Worm (Caenorhabditis elegans) whole organism, young adult: ENCODE data around the gene Y4C6B.3.
A peak's percentile ranks its signal among the peaks of the same experiment; 100 is the strongest.

ENCODE experiments used
- B0336.3 ChIP-seq: fragments of 200-800 bp; sonication (Bioruptor generic); IDR thresholded peaks from 2 replicates; pipeline ENCODE4 v1.3.6; 2022; ENCODE audit warnings: missing genetic modification characterization, missing compliant biosample characterization
- F22D6.2 ChIP-seq: sonication (generic microtip); optimal IDR thresholded peaks from 2 replicates; lab custom pipeline; 2016; ENCODE audit warnings: mild to moderate bottlenecking, missing genetic modification characterization, missing compliant biosample characterization
- F49E8.2 ChIP-seq: sonication (generic microtip); optimal IDR thresholded peaks from 3 replicates; lab custom pipeline; 2017; ENCODE audit warnings: missing genetic modification characterization, mild to moderate bottlenecking, missing compliant biosample characterization, antibody characterized with exemption, moderate library complexity; ENCODE audit not compliant: insufficient read depth
- F52B5.7 ChIP-seq: sonication (generic microtip); optimal IDR thresholded peaks from 2 replicates; lab custom pipeline; 2016; ENCODE audit warnings: mild to moderate bottlenecking, missing genetic modification characterization, missing compliant biosample characterization
- K12H6.12 ChIP-seq: fragments of 200-800 bp; sonication (Bioruptor generic); optimal IDR thresholded peaks from 2 replicates; lab custom pipeline; 2018; ENCODE audit warnings: mild to moderate bottlenecking, missing genetic modification characterization, missing compliant biosample characterization
- Y53F4B.3 ChIP-seq: fragments of 200-800 bp; sonication (Bioruptor generic); IDR thresholded peaks from 2 replicates; pipeline ENCODE4 v1.3.6; 2022; ENCODE audit warnings: missing genetic modification reagents, missing genetic modification characterization, missing compliant biosample characterization
- ZK185.1 ChIP-seq: sonication (generic microtip); optimal IDR thresholded peaks from 2 replicates; lab custom pipeline; 2016; ENCODE audit warnings: mild to moderate bottlenecking, missing genetic modification characterization, missing compliant biosample characterization; ENCODE audit not compliant: poor library complexity, severe bottlenecking
- ama-1 ChIP-seq, 3 experiments: fragments of 150-350 bp in 1 of 3; sonication (generic microtip) in 2 of 3; optimal IDR thresholded peaks; 2 replicates each; lab custom pipeline; 2014 to 2018; ENCODE audit warnings: missing biosample characterization in 2 of 3, missing genetic modification characterization in 2 of 3, missing genetic modification reagents in 2 of 3
- aptf-3 ChIP-seq: fragments of 200-800 bp; sonication (Bioruptor generic); IDR thresholded peaks from 2 replicates; pipeline ENCODE4 v1.3.6; 2022; ENCODE audit warnings: missing genetic modification characterization, missing compliant biosample characterization
- atf-7 ChIP-seq: sonication (generic microtip); optimal IDR thresholded peaks from 2 replicates; lab custom pipeline; 2017; ENCODE audit warnings: mild to moderate bottlenecking, missing genetic modification characterization, missing compliant biosample characterization
- ccch-3 ChIP-seq: fragments of 200-800 bp; sonication (Bioruptor generic); optimal IDR thresholded peaks from 2 replicates; lab custom pipeline; 2018; ENCODE audit warnings: mild to moderate bottlenecking, missing genetic modification characterization, missing compliant biosample characterization
- ceh-100 ChIP-seq: fragments of 200-800 bp; sonication (Bioruptor generic); IDR thresholded peaks from 2 replicates; pipeline ENCODE4 v1.3.6; 2022; ENCODE audit warnings: missing genetic modification reagents, missing genetic modification characterization, missing compliant biosample characterization
- ceh-27 ChIP-seq: fragments of 200-800 bp; sonication (Bioruptor generic); optimal IDR thresholded peaks from 2 replicates; lab custom pipeline; 2018; ENCODE audit warnings: mild to moderate bottlenecking, missing genetic modification characterization, moderate library complexity, missing compliant biosample characterization
- ceh-91 ChIP-seq: fragments of 200-800 bp; sonication (Bioruptor generic); IDR thresholded peaks from 2 replicates; pipeline ENCODE4 v1.3.6; 2022; ENCODE audit warnings: missing genetic modification reagents, missing genetic modification characterization, missing compliant biosample characterization
- dox-1 ChIP-seq: fragments of 200-800 bp; sonication (Bioruptor generic); IDR thresholded peaks from 2 replicates; pipeline ENCODE4 v1.3.6; 2022; ENCODE audit warnings: missing genetic modification reagents, missing genetic modification characterization, missing compliant biosample characterization
- efl-1 ChIP-seq: fragments of 150-350 bp; optimal IDR thresholded peaks from 2 replicates; lab custom pipeline; 2014; ENCODE audit warnings: missing biosample characterization, missing genetic modification reagents, missing genetic modification characterization
- ekl-4 ChIP-seq: fragments of 200-800 bp; sonication (Bioruptor generic); IDR thresholded peaks from 2 replicates; pipeline ENCODE4 v1.3.6; 2022; ENCODE audit warnings: missing genetic modification reagents, missing genetic modification characterization, missing compliant biosample characterization
- gei-17 ChIP-seq: fragments of 200-800 bp; sonication (Bioruptor generic); optimal IDR thresholded peaks from 2 replicates; lab custom pipeline; 2018; ENCODE audit warnings: mild to moderate bottlenecking, missing genetic modification characterization, missing compliant biosample characterization
- hmg-20 ChIP-seq: fragments of 200-800 bp; sonication (Bioruptor generic); IDR thresholded peaks from 2 replicates; pipeline ENCODE4 v1.3.6; 2022; ENCODE audit warnings: missing genetic modification reagents, missing genetic modification characterization, missing compliant biosample characterization
- lin-35 ChIP-seq, 3 experiments: fragments of 150-350 bp in 2 of 3; sonication (generic microtip) in 1 of 3; optimal IDR thresholded peaks; 2 replicates each; lab custom pipeline; 2014 to 2018; ENCODE audit warnings: missing biosample characterization in 3 of 3, missing genetic modification characterization in 3 of 3, missing genetic modification reagents in 3 of 3
- lin-54 ChIP-seq: fragments of 200-800 bp; sonication (Bioruptor generic); optimal IDR thresholded peaks from 2 replicates; lab custom pipeline; 2018; ENCODE audit warnings: mild to moderate bottlenecking, missing genetic modification characterization, missing compliant biosample characterization
- lsl-1 ChIP-seq: fragments of 200-800 bp; sonication (Bioruptor generic); optimal IDR thresholded peaks from 2 replicates; lab custom pipeline; 2018; ENCODE audit warnings: mild to moderate bottlenecking, missing genetic modification characterization, moderate library complexity, missing compliant biosample characterization
- madf-10 ChIP-seq: sonication (generic microtip); optimal IDR thresholded peaks from 2 replicates; lab custom pipeline; 2016; ENCODE audit warnings: mild to moderate bottlenecking, missing genetic modification characterization, missing compliant biosample characterization
- mcd-1 ChIP-seq: fragments of 200-800 bp; sonication (Bioruptor generic); IDR thresholded peaks from 2 replicates; pipeline ENCODE4 v1.3.6; 2022; ENCODE audit warnings: missing genetic modification reagents, missing genetic modification characterization, missing compliant biosample characterization
- nfyb-1 ChIP-seq: fragments of 200-800 bp; sonication (Bioruptor generic); IDR thresholded peaks from 2 replicates; pipeline ENCODE4 v1.3.6; 2022; ENCODE audit warnings: missing genetic modification reagents, missing genetic modification characterization, missing compliant biosample characterization
- nhr-120 ChIP-seq: fragments of 200-800 bp; sonication (Bioruptor generic); IDR thresholded peaks from 2 replicates; pipeline ENCODE4 v1.3.6; 2022; ENCODE audit warnings: missing genetic modification characterization, missing compliant biosample characterization
- nhr-179 ChIP-seq: sonication (generic microtip); optimal IDR thresholded peaks from 2 replicates; lab custom pipeline; 2016; ENCODE audit warnings: mild to moderate bottlenecking, missing genetic modification characterization, missing compliant biosample characterization
- nhr-90 ChIP-seq: sonication (generic microtip); optimal IDR thresholded peaks from 2 replicates; lab custom pipeline; 2016; ENCODE audit warnings: missing genotype, mild to moderate bottlenecking, missing genetic modification characterization, missing compliant biosample characterization
- pha-4 ChIP-seq: fragments of 150-350 bp; sonication (generic microtip); optimal IDR thresholded peaks from 2 replicates; lab custom pipeline; 2014; ENCODE audit warnings: missing biosample characterization, missing genetic modification reagents, missing genetic modification characterization
- rpc-1 ChIP-seq, 2 experiments: fragments of 150-350 bp in 1 of 2; sonication (generic microtip) in 1 of 2; optimal IDR thresholded peaks; 2 replicates each; lab custom pipeline; 2014 to 2018; ENCODE audit warnings: missing biosample characterization in 1 of 2, missing genetic modification characterization in 1 of 2, missing genetic modification reagents in 1 of 2, missing genotype in 1 of 2
- sdz-38 ChIP-seq: sonication (generic microtip); optimal IDR thresholded peaks from 2 replicates; lab custom pipeline; 2016; ENCODE audit warnings: missing genotype, missing genetic modification characterization, missing compliant biosample characterization
- snpc-1.1 ChIP-seq: sonication (generic microtip); optimal IDR thresholded peaks from 2 replicates; lab custom pipeline; 2017; ENCODE audit warnings: missing genetic modification characterization, mild to moderate bottlenecking, missing compliant biosample characterization, antibody characterized with exemption, moderate library complexity, missing genotype, missing genetic modification reagents; ENCODE audit not compliant: insufficient read depth
- snpc-3.4 ChIP-seq: sonication (generic microtip); optimal IDR thresholded peaks from 2 replicates; lab custom pipeline; 2017; ENCODE audit warnings: missing genetic modification characterization, mild to moderate bottlenecking, missing compliant biosample characterization, antibody characterized with exemption, moderate library complexity, missing genotype, missing genetic modification reagents
- snpc-4 ChIP-seq, 5 experiments: fragments of 150-350 bp in 1 of 5; sonication (generic microtip) in 4 of 5; optimal IDR thresholded peaks; 2 replicates each; lab custom pipeline; 2014 to 2018; ENCODE audit warnings: missing genetic modification characterization in 5 of 5, missing biosample characterization in 3 of 5, antibody characterized with exemption in 2 of 5, mild to moderate bottlenecking in 2 of 5, missing compliant biosample characterization in 2 of 5, missing genotype in 2 of 5, moderate library complexity in 2 of 5, missing genetic modification reagents in 1 of 5
- sptf-2 ChIP-seq: fragments of 200-800 bp; sonication (Bioruptor generic); optimal IDR thresholded peaks from 2 replicates; lab custom pipeline; 2018; ENCODE audit warnings: mild to moderate bottlenecking, missing genetic modification characterization, missing compliant biosample characterization
- tbp1 ChIP-seq: fragments of 200-800 bp; sonication (Bioruptor generic); optimal IDR thresholded peaks from 2 replicates; lab custom pipeline; 2018; ENCODE audit warnings: mild to moderate bottlenecking, missing genetic modification characterization, missing compliant biosample characterization
- tlf-1 ChIP-seq: fragments of 200-800 bp; sonication (Bioruptor generic); optimal IDR thresholded peaks from 2 replicates; lab custom pipeline; 2018; ENCODE audit warnings: mild to moderate bottlenecking, missing genetic modification characterization, missing compliant biosample characterization
- unc-130 ChIP-seq: sonication (generic microtip); optimal IDR thresholded peaks from 2 replicates; lab custom pipeline; 2016; ENCODE audit warnings: missing genetic modification reagents, missing genetic modification characterization, missing compliant biosample characterization
- zfh-2 ChIP-seq: fragments of 200-800 bp; sonication (Bioruptor generic); conservative IDR thresholded peaks from 2 replicates; pipeline ENCODE4 v1.3.6; 2022; ENCODE audit warnings: missing genetic modification reagents, missing genetic modification characterization, missing compliant biosample characterization
- ztf-26 ChIP-seq: sonication (generic microtip); optimal IDR thresholded peaks from 2 replicates; lab custom pipeline; 2017; ENCODE audit warnings: missing genetic modification characterization, missing compliant biosample characterization

Y4C6B.3 gene

DNA sequence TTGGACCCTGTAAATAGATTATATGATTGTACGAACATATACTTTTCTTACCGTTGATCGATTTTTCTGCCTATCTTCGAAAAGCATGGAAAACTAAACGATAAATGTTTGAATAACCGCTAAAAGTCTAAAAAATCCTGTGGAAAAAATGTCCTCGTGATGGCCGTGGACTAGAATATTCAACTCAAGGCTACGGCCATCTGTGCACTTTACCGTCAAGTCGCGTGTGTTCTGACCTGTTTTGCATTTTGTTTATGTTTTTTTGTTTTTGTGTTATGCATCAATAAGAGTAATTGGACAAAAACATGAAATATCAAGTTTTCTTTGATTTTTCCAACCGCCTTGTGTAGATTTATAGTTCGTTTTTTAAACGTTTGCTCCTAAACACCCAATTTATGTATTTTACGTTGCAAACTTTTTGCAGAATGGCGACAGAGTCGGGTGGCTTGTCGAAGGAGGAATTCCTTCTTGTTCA, 31.9 kb downstream of the Y4C6B.3 start, which contains the start of the genes hda-6 and F41H10.4 (continued):
- TF ChIP-seq ceh-27: peak; percentile 92
- peak; percentile 77 for TF ChIP-seq mcd-1 (GFP tag; lab: Robert Waterston, UW)
- TF ChIP-seq ama-1 (optimal IDR thresholded peaks at IDR 0.05; lab: Kevin White, UChicago): no peak
- no peak for TF ChIP-seq ama-1 (GFP tag; optimal IDR thresholded peaks at IDR 0.05; lab: Kevin White, UChicago)
- TF ChIP-seq ztf-26 (tag; lab: Kevin White, UChicago): no peak
- no peak for TF ChIP-seq ccch-3 (GFP tag; lab: Kevin White, UChicago)
- TF ChIP-seq rpc-1 (optimal IDR thresholded peaks at IDR 0.05; lab: Kevin White, UChicago): no peak
- no peak for TF ChIP-seq rpc-1 (tag; optimal IDR thresholded peaks at IDR 0.05; lab: Kevin White, UChicago)
- no peak for TF ChIP-seq gei-17 (GFP tag; lab: Kevin White, UChicago)
- no peak for TF ChIP-seq sdz-38
- TF ChIP-seq snpc-1.1 (tag; lab: Kevin White, UChicago): peak; percentile 65
- peak; percentile 78 for TF ChIP-seq snpc-3.4 (tag; lab: Kevin White, UChicago)
- TF ChIP-seq snpc-4 (GFP tag; optimal IDR thresholded peaks at IDR 0.05; lab: Kevin White, UChicago): no peak
- TF ChIP-seq snpc-4 (tag; optimal IDR thresholded peaks at IDR 0.05; lab: Kevin White, UChicago): peak; percentile 33 to 86 (median 68)
- peak; percentile 40; the same call in 1 of the 2 replicates for TF ChIP-seq nfyb-1 (GFP tag; lab: Robert Waterston, UW)
- TF ChIP-seq nhr-90 (tag; lab: Kevin White, UChicago): no peak
- no peak for TF ChIP-seq F49E8.2 (tag; lab: Kevin White, UChicago)
- 0 out of 2 replicates have a peak, but pooled peaks have one; percentile 8 for TF ChIP-seq ceh-91 (GFP tag; lab: Robert Waterston, UW)
- TF ChIP-seq tlf-1 (GFP tag; lab: Kevin White, UChicago): peak; percentile 15
- TF ChIP-seq dox-1 (GFP tag; lab: Robert Waterston, UW): peak; percentile 84
- 0 out of 2 replicates have a peak, but pooled peaks have one; percentile 31 for TF ChIP-seq B0336.3
- TF ChIP-seq unc-130: peak; percentile 55
- peak; percentile 71 for TF ChIP-seq lin-54 (GFP tag; lab: Kevin White, UChicago)
- TF ChIP-seq K12H6.12 (tag; lab: Kevin White, UChicago): peak; percentile 24
- TF ChIP-seq Y53F4B.3 (GFP tag; lab: Robert Waterston, UW): no peak
- TF ChIP-seq madf-10: peak; percentile 12
- TF ChIP-seq lsl-1: peak; percentile 54
- no peak for TF ChIP-seq aptf-3 (GFP tag; lab: Robert Waterston, UW)
- no peak for TF ChIP-seq zfh-2 (GFP tag; lab: Robert Waterston, UW)
- TF ChIP-seq hmg-20 (GFP tag; lab: Robert Waterston, UW): no peak
- TF ChIP-seq lin-35 (GFP tag; optimal IDR thresholded peaks at IDR 0.05; lab: Kevin White, UChicago): no peak
- TF ChIP-seq ceh-100 (GFP tag; lab: Robert Waterston, UW): 0 out of 2 replicates have a peak, but pooled peaks have one; percentile 11
- TF ChIP-seq pha-4 (tag; lab: Kevin White, UChicago): no peak
- no peak for TF ChIP-seq F22D6.2
- TF ChIP-seq atf-7 (tag; lab: Kevin White, UChicago): no peak
- no peak for TF ChIP-seq sptf-2 (GFP tag; lab: Kevin White, UChicago)
- TF ChIP-seq nhr-179 (tag; lab: Kevin White, UChicago): no peak
- TF ChIP-seq tbp1 (GFP tag; lab: Kevin White, UChicago): peak; percentile 56
- peak; percentile 34 for TF ChIP-seq efl-1
- peak; percentile 88 for TF ChIP-seq ZK185.1 (tag; lab: Kevin White, UChicago)
- no peak for TF ChIP-seq nhr-120 (GFP tag; lab: Robert Waterston, UW)
- TF ChIP-seq ekl-4 (GFP tag; lab: Robert Waterston, UW): peak; percentile 55; the same call in 1 of the 2 replicates
- no peak for TF ChIP-seq F52B5.7 (tag; lab: Kevin White, UChicago)
